Worm (Caenorhabditis elegans): Measurements from ENCODE around the gene F54D1.1.

Gene F54D1.1

DNA sequence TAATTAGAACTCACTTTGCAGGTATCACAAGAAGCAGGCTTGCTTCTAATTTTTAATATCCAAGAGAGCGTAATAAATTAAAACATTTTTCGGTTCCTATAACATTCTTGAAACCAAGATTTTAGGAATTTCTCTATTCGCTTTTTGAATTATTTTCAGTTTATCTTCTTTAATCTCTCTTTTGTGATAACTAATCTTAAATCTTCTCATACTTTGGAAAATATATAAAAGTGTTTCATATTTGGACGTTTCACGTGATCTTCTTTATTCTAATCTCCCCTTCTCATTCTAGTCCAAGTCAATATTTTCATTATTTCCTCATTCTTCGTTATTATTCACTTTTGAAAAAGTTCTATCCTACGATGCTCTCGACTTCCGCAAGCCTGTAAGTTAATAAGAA lies at the start of gene F54D1.1:
F54D1.1 (plus strand) TSS at position 301 of the 400 bp plus-strand sequence.
- no peak for TF ChIP-seq lag-1 (GFP tag; IDR thresholded peaks at IDR 0.05)
- no peak for TF ChIP-seq F52B5.7 (tag; optimal IDR thresholded peaks at IDR 0.05)
- no peak for TF ChIP-seq mxl-1 (tag; optimal IDR thresholded peaks at IDR 0.05)
- TF ChIP-seq D2030.7 (GFP tag; IDR thresholded peaks at IDR 0.05): no peak
- no peak for TF ChIP-seq F57C9.4 (tag; optimal IDR thresholded peaks at IDR 0.05)
- TF ChIP-seq dox-1 (GFP tag; IDR thresholded peaks at IDR 0.05): no peak
- no peak for TF ChIP-seq lin-26 (GFP tag; IDR thresholded peaks at IDR 0.05)
- no peak for TF ChIP-seq Y53F4B.3 (GFP tag; IDR thresholded peaks at IDR 0.05)
- no peak for TF ChIP-seq sptf-2 (GFP tag; optimal IDR thresholded peaks at IDR 0.05)
- TF ChIP-seq pha-4 (tag; optimal IDR thresholded peaks at IDR 0.05): no peak
- no peak for TF ChIP-seq zim-3 (tag; optimal IDR thresholded peaks at IDR 0.05)
- no peak for TF ChIP-seq let-526 (GFP tag; IDR thresholded peaks at IDR 0.05)
- no peak for TF ChIP-seq gei-17 (GFP tag; optimal IDR thresholded peaks at IDR 0.05)
- no peak for TF ChIP-seq T26A5.8 (tag; optimal IDR thresholded peaks at IDR 0.05)

DNA sequence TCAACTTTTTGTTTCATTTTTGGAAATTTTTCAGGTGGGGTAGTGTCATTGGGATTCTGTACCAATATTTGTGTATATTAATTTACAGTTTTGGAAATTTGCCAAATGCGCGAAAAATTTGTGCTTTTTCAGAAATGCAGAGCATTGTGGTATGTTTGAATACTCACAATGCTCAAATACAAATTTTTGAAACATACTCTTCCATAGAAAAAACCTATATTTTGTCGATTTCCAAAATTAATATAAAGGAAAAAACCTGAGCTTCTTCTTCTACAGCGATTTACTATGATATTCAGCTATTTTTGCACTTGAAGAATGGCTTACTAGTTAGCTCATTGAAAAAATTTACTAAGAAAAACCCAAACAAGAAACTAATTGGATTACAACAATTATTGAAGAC lies 48.7 kb upstream of the F54D1.1 start:
- TF ChIP-seq ama-1 (optimal IDR thresholded peaks at IDR 0.05): no peak
- TF ChIP-seq ama-1 (GFP tag; optimal IDR thresholded peaks at IDR 0.05): no peak
- no peak for TF ChIP-seq unc-130 (GFP tag; optimal IDR thresholded peaks at IDR 0.05)
- TF ChIP-seq pbrm-1 (GFP tag; IDR thresholded peaks at IDR 0.05): no peak
- TF ChIP-seq ztf-28 (GFP tag; IDR thresholded peaks at IDR 0.05): no peak
- TF ChIP-seq snpc-1.3 (tag; optimal IDR thresholded peaks at IDR 0.05; ENCODE audit: insufficient read depth): no peak
- TF ChIP-seq efl-1 (GFP tag; optimal IDR thresholded peaks at IDR 0.05): no peak
- TF ChIP-seq mcd-1 (GFP tag; IDR thresholded peaks at IDR 0.05): no peak
- TF ChIP-seq F33H1.4 (GFP tag; IDR thresholded peaks at IDR 0.05): no peak
- TF ChIP-seq xnd-1 (tag; optimal IDR thresholded peaks at IDR 0.05): no peak
- no peak for TF ChIP-seq B0336.3 (GFP tag; IDR thresholded peaks at IDR 0.05)
- TF ChIP-seq nhr-90 (tag; optimal IDR thresholded peaks at IDR 0.05): no peak
- TF ChIP-seq madf-3 (GFP tag; IDR thresholded peaks at IDR 0.05): no peak
- no peak for TF ChIP-seq ceh-100 (GFP tag; IDR thresholded peaks at IDR 0.05)
- no peak for TF ChIP-seq hmg-20 (GFP tag; IDR thresholded peaks at IDR 0.05)
- TF ChIP-seq let-526 (GFP tag; IDR thresholded peaks at IDR 0.05): no peak
- no peak for TF ChIP-seq rec-8 (tag; optimal IDR thresholded peaks at IDR 0.05)

DNA sequence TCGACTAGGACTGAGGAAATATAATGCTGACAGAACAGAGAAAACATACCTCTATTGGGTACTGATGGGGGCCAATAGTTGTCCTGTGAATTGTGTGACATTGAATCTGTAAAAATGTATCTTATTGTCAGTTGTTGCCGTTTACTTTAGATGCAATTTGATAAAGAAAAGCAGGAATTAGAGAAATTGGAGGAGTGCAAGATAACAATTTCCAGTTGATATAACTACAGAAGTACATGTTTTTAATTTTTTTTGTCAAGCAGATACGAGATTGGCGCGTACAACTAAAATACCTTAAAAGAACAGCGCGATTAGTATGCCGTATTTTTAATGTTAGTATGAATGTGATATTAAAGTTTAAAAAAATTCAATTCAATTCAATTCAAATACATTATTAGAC lies 43.6 kb upstream of the F54D1.1 start, which contains the start of gene zip-6:
zip-6 (minus strand) TSS at position 101 of the 400 bp plus-strand sequence.
- TF ChIP-seq Y53F4B.3 (GFP tag; IDR thresholded peaks at IDR 0.05) (no peak), sea-2 (GFP tag; IDR thresholded peaks at IDR 0.05) (no peak), athp-1 (tag; optimal IDR thresholded peaks at IDR 0.05) (no peak), lin-40 (tag; optimal IDR thresholded peaks at IDR 0.05) (no peak), attf-5 (GFP tag; optimal IDR thresholded peaks at IDR 0.05) (no peak), ceh-91 (GFP tag; IDR thresholded peaks at IDR 0.05) (no peak), dpff-1 (tag; optimal IDR thresholded peaks at IDR 0.05) (no peak), F57C9.4 (tag; optimal IDR thresholded peaks at IDR 0.05) (no peak), repo-1 (tag; optimal IDR thresholded peaks at IDR 0.05) (no peak), B0336.3 (GFP tag; IDR thresholded peaks at IDR 0.05) (no peak), ztf-25 (GFP tag; IDR thresholded peaks at IDR 0.05) (no peak), bed-1 (GFP tag; IDR thresholded peaks at IDR 0.05) (no peak), C17E4.6 (GFP tag; IDR thresholded peaks at IDR 0.05) (no peak), let-526 (GFP tag; IDR thresholded peaks at IDR 0.05) (no peak)
